Worm (Caenorhabditis elegans) whole organism, early embryonic: ENCODE data around the gene nhr-251.

Source experiments
- F13C5.2 ChIP-seq: sonication (generic microtip); optimal IDR thresholded peaks from 2 replicates; lab custom pipeline; 2017; ENCODE audit warnings: mild to moderate bottlenecking, missing genetic modification characterization, inconsistent platforms, missing compliant biosample characterization
- ama-1 ChIP-seq: fragments of 150-350 bp; optimal IDR thresholded peaks from 2 replicates; lab custom pipeline; 2014
- ceh-13 ChIP-seq: fragments of 200-800 bp; sonication (Bioruptor generic); optimal IDR thresholded peaks from 2 replicates; lab custom pipeline; 2018; ENCODE audit warnings: mild to moderate bottlenecking, missing genetic modification characterization, missing compliant biosample characterization
- ceh-36 ChIP-seq: sonication (generic microtip); optimal IDR thresholded peaks from 2 replicates; lab custom pipeline; 2016; ENCODE audit warnings: missing genetic modification characterization, inconsistent platforms, missing compliant biosample characterization
- ets-7 ChIP-seq: sonication (generic microtip); optimal IDR thresholded peaks from 2 replicates; lab custom pipeline; 2016; ENCODE audit warnings: missing genotype, missing genetic modification characterization, missing compliant biosample characterization
- flt-1 ChIP-seq: fragments of 200-800 bp; sonication (Bioruptor generic); IDR thresholded peaks from 2 replicates; pipeline ENCODE4 v1.3.6; 2022; ENCODE audit warnings: missing genetic modification characterization, missing compliant biosample characterization
- hmbx-1 ChIP-seq: sonication (generic microtip); optimal IDR thresholded peaks from 2 replicates; lab custom pipeline; 2016; ENCODE audit warnings: mild to moderate bottlenecking, missing genetic modification characterization, missing compliant biosample characterization
- hnd-1 ChIP-seq: sonication (generic microtip); optimal IDR thresholded peaks from 2 replicates; lab custom pipeline; 2016; ENCODE audit warnings: missing genetic modification characterization, missing compliant biosample characterization
- scrt-1 ChIP-seq: fragments of 200-800 bp; sonication (Bioruptor generic); IDR thresholded peaks from 2 replicates; pipeline ENCODE4 v1.3.6; 2022; ENCODE audit warnings: missing genetic modification characterization, missing compliant biosample characterization
- sea-1 ChIP-seq: fragments of 200-800 bp; sonication (Bioruptor generic); conservative IDR thresholded peaks from 2 replicates; pipeline ENCODE4 v1.3.6; 2022; ENCODE audit warnings: missing genetic modification characterization, missing compliant biosample characterization
- tbx-11 ChIP-seq: fragments of 200-800 bp; sonication (Bioruptor generic); IDR thresholded peaks from 2 replicates; pipeline ENCODE4 v1.3.6; 2022; ENCODE audit warnings: missing genetic modification characterization, missing compliant biosample characterization
- tbx-37 ChIP-seq: fragments of 200-800 bp; sonication (Bioruptor generic); conservative IDR thresholded peaks from 2 replicates; pipeline ENCODE4 v1.3.6; 2022; ENCODE audit warnings: missing genetic modification reagents, missing genetic modification characterization, missing compliant biosample characterization
- tra-4 ChIP-seq: sonication (generic microtip); optimal IDR thresholded peaks from 2 replicates; lab custom pipeline; 2017; ENCODE audit warnings: missing genetic modification characterization, missing compliant biosample characterization

DNA sequence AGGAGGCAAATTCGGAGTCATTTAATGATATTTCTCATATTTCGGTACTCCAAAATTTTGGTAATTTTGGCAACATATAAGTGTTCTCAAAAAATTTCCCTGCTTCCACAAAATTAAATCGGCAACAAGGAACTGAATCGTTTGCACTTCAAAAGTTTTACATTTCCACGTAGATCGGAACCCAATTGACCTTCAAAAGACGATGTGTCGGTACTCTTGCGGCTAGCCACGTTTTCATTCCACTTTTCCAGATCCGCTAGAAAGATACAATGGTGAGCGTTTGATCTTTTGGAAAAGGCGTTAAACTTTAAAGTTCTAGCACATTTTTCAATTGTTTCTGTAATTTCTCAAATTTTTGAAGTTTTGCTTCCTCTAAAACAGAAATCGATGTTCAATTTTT, 3.4 kb upstream of the nhr-251 start:
- TF ChIP-seq ama-1 (lab: Kevin White, UChicago) (no peak), tbx-37 (GFP tag; lab: Robert Waterston, UW) (no peak), flt-1 (GFP tag; lab: Robert Waterston, UW) (no peak), ets-7 (tag; lab: Kevin White, UChicago) (no peak), tra-4 (tag; lab: Kevin White, UChicago) (no peak), tbx-11 (GFP tag; lab: Robert Waterston, UW) (no peak), hmbx-1 (no peak), hnd-1 (tag; lab: Kevin White, UChicago) (no peak), ceh-13 (GFP tag; lab: Kevin White, UChicago) (no peak), F13C5.2 (no peak), scrt-1 (GFP tag; lab: Robert Waterston, UW) (no peak), sea-1 (no peak), ceh-36 (tag; lab: Kevin White, UChicago) (no peak)
